Fruit fly (Drosophila melanogaster) whole organism: ENCODE measurements around the gene regucalcin.

Experiments used
- CG8478 ChIP-seq: fragments of >200 bp; optimal IDR thresholded peaks from 2 replicates; lab custom pipeline; 2018; ENCODE audit warnings: inconsistent platforms
- pan ChIP-seq: fragments of >200 bp; optimal IDR thresholded peaks from 2 replicates; lab custom pipeline; 2017
- psq ChIP-seq: fragments of >200 bp; optimal IDR thresholded peaks from 2 replicates; lab custom pipeline; 2017
- usp ChIP-seq: fragments of >200 bp; optimal IDR thresholded peaks from 2 replicates; lab custom pipeline; 2017; ENCODE audit warnings: missing biosample characterization, missing genetic modification characterization, mixed read lengths

DNA sequence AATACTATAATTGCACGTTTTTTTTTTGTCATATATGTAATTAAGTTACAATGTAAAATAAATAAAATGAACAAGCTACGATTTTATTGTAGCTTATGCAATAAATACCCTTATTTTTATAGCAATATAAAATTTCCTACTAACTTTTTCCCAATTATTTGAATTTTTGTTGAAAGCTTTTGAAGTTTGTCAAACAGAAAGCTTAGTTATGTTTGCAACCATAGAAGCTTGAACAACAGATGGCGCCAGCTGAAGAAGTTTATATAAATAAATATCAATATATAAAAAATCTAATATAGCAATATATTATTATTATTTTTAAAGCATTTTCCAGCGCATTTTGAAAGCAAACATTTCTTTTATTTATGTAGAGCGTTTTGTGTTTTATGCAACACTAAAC is 23.0 kb downstream of the regucalcin start:
- TF ChIP-seq psq (lab: Kevin White, UChicago): no peak
- no peak for TF ChIP-seq CG8478 (lab: Kevin White, UChicago)
- TF ChIP-seq pan (lab: Kevin White, UChicago): no peak
- TF ChIP-seq usp (GFP tag; lab: Kevin White, UChicago): no peak
